Worm (Caenorhabditis elegans): ENCODE data around the gene nlp-36.

ce11 chrIII:9516148-9516547 is 27.6 kb downstream of the nlp-36 start, which contains the start of gene F55H2.7:
- TF ChIP-seq nhr-237 (tag; optimal IDR thresholded peaks at IDR 0.05) (no peak), lsy-2 (tag; optimal IDR thresholded peaks at IDR 0.05) (no peak), nhr-12 (tag; optimal IDR thresholded peaks at IDR 0.05) (no peak), unc-39 (tag; optimal IDR thresholded peaks at IDR 0.05) (no peak), zip-8 (tag; optimal IDR thresholded peaks at IDR 0.05) (no peak), ztf-11 (tag; optimal IDR thresholded peaks at IDR 0.05) (no peak), unc-120 (tag; optimal IDR thresholded peaks at IDR 0.05; ENCODE audit: poor library complexity, severe bottlenecking) (no peak), sem-2 (GFP tag; optimal IDR thresholded peaks at IDR 0.05) (no peak), elt-3 (tag; optimal IDR thresholded peaks at IDR 0.05) (no peak), mab-5 (tag; optimal IDR thresholded peaks at IDR 0.05) (no peak), lin-13 (tag; optimal IDR thresholded peaks at IDR 0.05) (no peak)

All from whole organism, mixed stage, embryonic.